Fruit fly (Drosophila melanogaster): ENCODE measurements around the gene CG5653.

Gene CG5653

dm6 chr3L:8985848-8986320 is 19.7 kb upstream of the CG5653 start, which contains the start of gene Galk (continued):
- TF ChIP-seq CG7839 (tag; optimal IDR thresholded peaks at IDR 0.05) (peak; percentile 59), lmd (GFP tag; IDR thresholded peaks at IDR 0.05) (peak; percentile 81), CG30403 (GFP tag; optimal IDR thresholded peaks at IDR 0.05) (peak; percentile 22), cwo (GFP tag; optimal IDR thresholded peaks at IDR 0.05) (peak; percentile 70), Adf1 (GFP tag; IDR thresholded peaks at IDR 0.05) (peak; percentile 52), BtbVII (GFP tag; optimal IDR thresholded peaks at IDR 0.05) (peak; percentile 80), CG13894 (tag; optimal IDR thresholded peaks at IDR 0.05) (peak; percentile 56), Hr3 (GFP tag; optimal IDR thresholded peaks at IDR 0.05) (peak; percentile 45), zfh1 (GFP tag; IDR thresholded peaks at IDR 0.05) (peak; percentile 53; the same call in 2 of the 3 replicates), E2f2 (GFP tag; IDR thresholded peaks at IDR 0.05) (no peak), Vsx1 (GFP tag; optimal IDR thresholded peaks at IDR 0.05) (no peak), CG7556 (GFP tag; optimal IDR thresholded peaks at IDR 0.05) (peak; percentile 28), CG12659 (GFP tag; optimal IDR thresholded peaks at IDR 0.05) (peak; percentile 28), CG13775 (GFP tag; optimal IDR thresholded peaks at IDR 0.05) (no peak), CG17186 (GFP tag; optimal IDR thresholded peaks at IDR 0.05) (no peak), CG11504 (tag; optimal IDR thresholded peaks at IDR 0.05) (peak; percentile 36), CG7745 (tag; optimal IDR thresholded peaks at IDR 0.05) (no peak), chm (GFP tag; IDR thresholded peaks at IDR 0.05) (0 out of 2 replicates have a peak, but pooled peaks have one; percentile 60), CG3995 (GFP tag; optimal IDR thresholded peaks at IDR 0.05) (no peak), Trl (optimal IDR thresholded peaks at IDR 0.05) (no peak), Trl (GFP tag; optimal IDR thresholded peaks at IDR 0.05) (peak; percentile 43), seq (GFP tag; IDR thresholded peaks at IDR 0.05) (0 out of 2 replicates have a peak, but pooled peaks have one; percentile 10), CG16863 (GFP tag; optimal IDR thresholded peaks at IDR 0.05) (peak; percentile 51), nau (GFP tag; optimal IDR thresholded peaks at IDR 0.05) (no peak), ken (GFP tag; IDR thresholded peaks at IDR 0.05) (peak; percentile 62; the same call in 1 of the 3 replicates), vnd (GFP tag; IDR thresholded peaks at IDR 0.05; ENCODE audit: partially characterized antibody) (no peak), CG12391 (tag; optimal IDR thresholded peaks at IDR 0.05) (peak; percentile 42), Fer2 (tag; optimal IDR thresholded peaks at IDR 0.05) (no peak), fd3F (GFP tag; optimal IDR thresholded peaks at IDR 0.05) (peak; percentile 24), gcm (GFP tag; optimal IDR thresholded peaks at IDR 0.05) (peak; percentile 44), Asciz (GFP tag; optimal IDR thresholded peaks at IDR 0.05) (peak; percentile 74), bowl (GFP tag; IDR thresholded peaks at IDR 0.05) (0 out of 2 replicates have a peak, but pooled peaks have one; percentile 10), HmgZ (tag; optimal IDR thresholded peaks at IDR 0.05) (peak; percentile 77), CG2889 (GFP tag; IDR thresholded peaks at IDR 0.05) (peak; percentile 70; the same call in 1 of the 3 replicates), gsb-n (tag; optimal IDR thresholded peaks at IDR 0.05) (no peak), CG14667 (GFP tag; IDR thresholded peaks at IDR 0.05) (peak; percentile 50), ATbp (GFP tag; optimal IDR thresholded peaks at IDR 0.05) (peak; percentile 83), Ptx1 (GFP tag; IDR thresholded peaks at IDR 0.05) (peak; percentile 65), D (optimal IDR thresholded peaks at IDR 0.05) (no peak), D (GFP tag; optimal IDR thresholded peaks at IDR 0.05) (peak; percentile 1), Nf-YB (GFP tag; optimal IDR thresholded peaks at IDR 0.05) (no peak), CG14710 (tag; optimal IDR thresholded peaks at IDR 0.05) (peak; percentile 1), aop (GFP tag; IDR thresholded peaks at IDR 0.05) (peak; percentile 74; the same call in 1 of the 2 replicates), nerfin-2 (GFP tag; IDR thresholded peaks at IDR 0.05; ENCODE audit: partially characterized antibody) (no peak), CG10366 (GFP tag; IDR thresholded peaks at IDR 0.05) (peak; percentile 63), kah (GFP tag; optimal IDR thresholded peaks at IDR 0.05) (peak; percentile 30), sima (GFP tag; optimal IDR thresholded peaks at IDR 0.05) (no peak), hkb (optimal IDR thresholded peaks at IDR 0.05) (no peak), hkb (GFP tag; IDR thresholded peaks at IDR 0.05) (peak; percentile 65), fd64A (GFP tag; optimal IDR thresholded peaks at IDR 0.05) (peak; percentile 83), br (optimal IDR thresholded peaks at IDR 0.05) (no peak)
